Fruit fly (Drosophila melanogaster): Measurements from ENCODE around the gene cindr.

- no peak for TF ChIP-seq CTCF (optimal IDR thresholded peaks at IDR 0.05)
- TF ChIP-seq CG8478 (optimal IDR thresholded peaks at IDR 0.05): no peak
These were observed 52.1 kb downstream of the cindr start for dm6 chr3R:30860561-30860928.
